Fruit fly (Drosophila melanogaster) whole organism, prepupa: ENCODE measurements around the gene Ipk2.

Experiments
- CG10631 ChIP-seq: fragments of 200-800 bp; sonication (Bioruptor generic); optimal IDR thresholded peaks from 2 replicates; lab custom pipeline; 2016; ENCODE audit warnings: missing biosample characterization, missing genetic modification characterization
- CG11294 ChIP-seq: fragments of 200-800 bp; sonication (Bioruptor generic); IDR thresholded peaks from 2 replicates; pipeline ENCODE4 v1.3.6; 2022; ENCODE audit warnings: missing biosample characterization, missing genetic modification characterization
- CG11902 ChIP-seq: fragments of 200-800 bp; sonication (Bioruptor generic); optimal IDR thresholded peaks from 3 replicates; lab custom pipeline; 2016; ENCODE audit warnings: missing biosample characterization, missing genetic modification characterization
- CG4318 ChIP-seq: fragments of 200-800 bp; sonication (Bioruptor generic); optimal IDR thresholded peaks from 3 replicates; lab custom pipeline; 2017; ENCODE audit warnings: missing biosample characterization, mild to moderate bottlenecking, missing genetic modification characterization
- CG6163 ChIP-seq: fragments of 200-800 bp; sonication (Bioruptor generic); IDR thresholded peaks from 3 replicates; pipeline ENCODE4 v1.3.6; 2022; ENCODE audit warnings: missing biosample characterization, missing genetic modification characterization
- CG6808 ChIP-seq: fragments of 200-800 bp; sonication (Bioruptor generic); optimal IDR thresholded peaks from 3 replicates; lab custom pipeline; 2017; ENCODE audit warnings: missing biosample characterization, missing genetic modification characterization, mild to moderate bottlenecking, moderate library complexity, missing genetic modification reagents
- CG7368 ChIP-seq: fragments of 200-800 bp; sonication (Bioruptor generic); optimal IDR thresholded peaks from 3 replicates; lab custom pipeline; 2016; ENCODE audit warnings: missing biosample characterization, missing genetic modification characterization
- CG8319 ChIP-seq: fragments of 200-800 bp; sonication (Bioruptor generic); optimal IDR thresholded peaks from 3 replicates; lab custom pipeline; 2016; ENCODE audit warnings: missing biosample characterization, missing genetic modification characterization
- Hr39 ChIP-seq: fragments of 200-800 bp; sonication (Bioruptor generic); optimal IDR thresholded peaks from 2 replicates; lab custom pipeline; 2016; ENCODE audit warnings: missing biosample characterization, missing genetic modification characterization
- Hr4 ChIP-seq: fragments of 200-800 bp; sonication (Bioruptor generic); optimal IDR thresholded peaks from 3 replicates; lab custom pipeline; 2016; ENCODE audit warnings: missing biosample characterization, missing genetic modification characterization
- Sox15 ChIP-seq: fragments of 200-800 bp; sonication (Bioruptor generic); optimal IDR thresholded peaks from 3 replicates; lab custom pipeline; 2016; ENCODE audit warnings: missing biosample characterization, missing genetic modification characterization
- dsx ChIP-seq: fragments of 200-800 bp; optimal IDR thresholded peaks from 3 replicates; lab custom pipeline; 2019; ENCODE audit warnings: missing biosample characterization, mild to moderate bottlenecking, missing genetic modification characterization, moderate library complexity; ENCODE audit not compliant: poor library complexity, severe bottlenecking
- pdm3 ChIP-seq: fragments of 200-800 bp; sonication (Bioruptor generic); optimal IDR thresholded peaks from 3 replicates; lab custom pipeline; 2016; ENCODE audit warnings: missing biosample characterization, missing genetic modification characterization

- TF ChIP-seq CG6163 (GFP tag; lab: Robert Waterston, UW) (peak; percentile 74), CG7368 (peak; percentile 5), CG6808 (GFP tag; lab: Kevin White, UChicago) (peak; percentile 75), Hr39 (GFP tag; lab: Kevin White, UChicago) (peak; percentile 30), dsx (GFP tag; lab: Kevin White, UChicago) (peak; percentile 48), CG10631 (GFP tag; lab: Kevin White, UChicago) (peak; percentile 68), CG8319 (no peak), CG11902 (no peak), CG4318 (GFP tag; lab: Kevin White, UChicago) (no peak), Sox15 (GFP tag; lab: Kevin White, UChicago) (no peak), Hr4 (GFP tag; lab: Kevin White, UChicago) (peak; percentile 1), CG11294 (GFP tag; lab: Robert Waterston, UW) (no peak), pdm3 (GFP tag; lab: Kevin White, UChicago) (peak; percentile 65)
Observed at dm6 chr2L:609497-609896, 35.4 kb upstream of the Ipk2 start.
